Worm (Caenorhabditis elegans) whole organism, late embryonic: Measurements from ENCODE around the gene srw-73.

Experiments
- C08G9.2 ChIP-seq: sonication (generic microtip); optimal IDR thresholded peaks from 2 replicates; lab custom pipeline; 2016; ENCODE audit warnings: mild to moderate bottlenecking, missing genetic modification characterization, moderate library complexity, missing compliant biosample characterization
- K09A11.1 ChIP-seq: sonication (generic microtip); optimal IDR thresholded peaks from 2 replicates; lab custom pipeline; 2017; ENCODE audit warnings: antibody characterized with exemption, mild to moderate bottlenecking, missing genetic modification characterization, missing compliant biosample characterization; ENCODE audit not compliant: insufficient read depth
- ama-1 ChIP-seq: fragments of 150-350 bp; optimal IDR thresholded peaks from 2 replicates; lab custom pipeline; 2014
- dve-1 ChIP-seq: sonication (generic microtip); optimal IDR thresholded peaks from 2 replicates; lab custom pipeline; 2017; ENCODE audit warnings: antibody characterized with exemption, mild to moderate bottlenecking, missing genetic modification characterization, missing compliant biosample characterization
- elt-2 ChIP-seq: sonication (generic microtip); optimal IDR thresholded peaks from 2 replicates; lab custom pipeline; 2016; ENCODE audit warnings: missing genetic modification reagents, missing genetic modification characterization, missing compliant biosample characterization
- hlh-13 ChIP-seq: fragments of 200-800 bp; sonication (Bioruptor generic); optimal IDR thresholded peaks from 2 replicates; lab custom pipeline; 2018; ENCODE audit warnings: mild to moderate bottlenecking, missing genetic modification characterization, missing compliant biosample characterization
- pag-3 ChIP-seq: sonication (generic microtip); optimal IDR thresholded peaks from 2 replicates; lab custom pipeline; 2016; ENCODE audit warnings: missing compliant biosample characterization, missing genetic modification characterization, borderline replicate concordance
- pha-4 ChIP-seq: fragments of 150-350 bp; optimal IDR thresholded peaks from 2 replicates; lab custom pipeline; 2018; ENCODE audit warnings: missing biosample characterization, missing genetic modification reagents, missing genetic modification characterization
- sdc-2 ChIP-seq: sonication (generic microtip); optimal IDR thresholded peaks from 2 replicates; lab custom pipeline; 2016; ENCODE audit warnings: missing genotype, missing genetic modification characterization, missing compliant biosample characterization
- sox-2 ChIP-seq: fragments of 200-800 bp; sonication (Bioruptor generic); IDR thresholded peaks from 2 replicates; pipeline ENCODE4 v1.3.6; 2022; ENCODE audit warnings: missing genetic modification reagents, missing genetic modification characterization, missing compliant biosample characterization
- tbx-2 ChIP-seq: sonication (generic microtip); optimal IDR thresholded peaks from 2 replicates; lab custom pipeline; 2016; ENCODE audit warnings: missing genetic modification characterization, missing compliant biosample characterization
- unc-55 ChIP-seq: sonication (generic microtip); optimal IDR thresholded peaks from 2 replicates; lab custom pipeline; 2017; ENCODE audit warnings: missing biosample characterization, missing genetic modification reagents, missing genetic modification characterization

- TF ChIP-seq C08G9.2 (tag; lab: Kevin White, UChicago) (no peak), tbx-2 (tag; lab: Kevin White, UChicago) (no peak), unc-55 (no peak), sox-2 (GFP tag; lab: Robert Waterston, UW) (no peak), dve-1 (tag; lab: Kevin White, UChicago) (no peak), K09A11.1 (tag; lab: Kevin White, UChicago) (no peak), pha-4 (tag; lab: Kevin White, UChicago) (no peak), ama-1 (no peak), hlh-13 (GFP tag; lab: Kevin White, UChicago) (no peak), pag-3 (tag; lab: Kevin White, UChicago) (no peak), sdc-2 (tag; lab: Kevin White, UChicago) (no peak), elt-2 (tag; lab: Kevin White, UChicago) (peak; percentile 32)
These were observed 39.6 kb upstream of the srw-73 start, which contains the start of gene oac-53 for ce11 chrV:16627962-16628361.
